Fruit fly (Drosophila melanogaster) whole organism, pupa: ENCODE data around the gene Smg6.

ENCODE experiments used
- CG10348 ChIP-seq: fragments of 200-800 bp; sonication (Bioruptor generic); IDR thresholded peaks from 2 replicates; pipeline ENCODE4 v1.3.6; 2022; ENCODE audit warnings: missing biosample characterization, missing genetic modification characterization
- CG14655 ChIP-seq: fragments of 200-800 bp; sonication (Bioruptor generic); optimal IDR thresholded peaks from 3 replicates; lab custom pipeline; 2017; ENCODE audit warnings: mild to moderate bottlenecking, missing biosample characterization, missing genetic modification reagents, missing genetic modification characterization
- CG34367 ChIP-seq: fragments of 200-800 bp; sonication (Bioruptor generic); optimal IDR thresholded peaks from 2 replicates; lab custom pipeline; 2018; ENCODE audit warnings: missing biosample characterization, mild to moderate bottlenecking, missing genetic modification characterization
- CG8159 ChIP-seq: fragments of 200-800 bp; sonication (Bioruptor generic); optimal IDR thresholded peaks from 3 replicates; lab custom pipeline; 2018; ENCODE audit warnings: missing biosample characterization, mild to moderate bottlenecking, missing genetic modification characterization, moderate library complexity
- EcR ChIP-seq: fragments of 200-800 bp; sonication (Bioruptor generic); optimal IDR thresholded peaks from 3 replicates; lab custom pipeline; 2019; ENCODE audit warnings: missing biosample characterization, missing genetic modification characterization, mild to moderate bottlenecking, moderate library complexity, missing genetic modification reagents

DNA sequence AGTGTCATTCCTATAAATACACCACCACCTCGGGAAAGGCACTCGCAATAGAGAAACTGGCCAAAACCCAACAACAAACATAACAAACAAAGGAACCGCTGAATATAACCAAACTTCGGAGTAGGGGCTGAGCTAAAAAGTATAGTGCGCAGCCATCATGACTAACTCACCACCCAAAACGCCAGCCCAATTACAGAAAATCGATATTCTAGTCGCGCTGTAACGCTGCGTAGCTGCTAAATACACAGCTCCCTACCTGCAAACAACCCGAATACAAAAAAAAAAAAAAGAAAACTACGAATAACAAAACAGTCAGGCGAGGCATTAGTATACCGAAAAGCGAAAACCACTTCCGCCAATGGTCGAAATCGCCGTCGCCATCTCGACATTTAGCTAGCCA is 17.4 kb upstream of the Smg6 start:
- TF ChIP-seq CG14655 (GFP tag; lab: Kevin White, UChicago) (no peak), CG8159 (tag; lab: Kevin White, UChicago) (no peak), CG10348 (no peak), EcR (GFP tag; lab: Kevin White, UChicago) (no peak), CG34367 (tag; lab: Kevin White, UChicago) (no peak)
